Worm (Caenorhabditis elegans): Measurements from ENCODE around the gene fbxl-4.

DNA sequence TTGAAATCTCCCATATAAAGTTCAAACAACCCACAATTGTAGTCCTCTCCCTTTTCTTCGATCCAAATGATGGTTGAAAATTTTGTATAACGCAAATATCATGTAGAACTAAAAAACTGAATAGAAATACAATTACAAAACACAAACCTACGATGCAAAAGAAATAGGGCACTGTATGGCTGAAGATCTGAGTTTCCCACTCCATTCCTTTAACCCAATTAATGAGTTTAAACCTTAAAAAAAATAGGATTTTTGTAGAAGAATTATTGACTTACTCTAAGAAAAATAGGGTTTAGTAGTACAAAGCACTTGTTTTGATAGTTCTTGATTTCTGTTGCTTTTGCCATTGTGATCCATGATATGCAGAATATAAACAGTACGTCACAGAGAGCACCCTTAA is 5.2 kb upstream of the fbxl-4 start:
- TF ChIP-seq flt-1 (GFP tag; IDR thresholded peaks at IDR 0.05): no peak
- no peak for TF ChIP-seq ztf-29 (GFP tag; IDR thresholded peaks at IDR 0.05)
- no peak for TF ChIP-seq ref-1 (GFP tag; conservative IDR thresholded peaks at IDR 0.05)
- no peak for TF ChIP-seq cog-1 (tag; optimal IDR thresholded peaks at IDR 0.05)
- TF ChIP-seq T22C8.4 (GFP tag; IDR thresholded peaks at IDR 0.05): no peak

All from whole organism, midembryonic.